Worm (Caenorhabditis elegans): ENCODE measurements around the gene mlt-11.

DNA sequence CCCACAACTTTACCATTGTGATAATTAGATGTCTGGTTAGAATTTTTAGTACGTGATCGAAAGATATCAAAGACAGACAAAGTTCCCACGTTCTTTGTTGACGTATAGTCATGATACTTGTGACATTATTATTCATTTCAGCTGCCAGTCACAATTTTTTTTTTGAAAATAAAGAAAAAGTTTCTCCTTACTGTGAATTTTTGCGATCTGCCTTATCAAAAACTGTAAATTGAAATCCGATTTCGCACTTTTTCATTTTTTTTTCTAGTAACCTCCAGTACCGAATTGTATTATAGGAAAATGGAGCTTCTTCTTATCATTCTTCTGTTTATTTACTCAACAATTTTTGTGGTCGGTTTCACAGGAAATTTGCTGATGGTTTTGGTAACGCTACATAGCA, 14.1 kb downstream of the mlt-11 start, which contains the start of gene srsx-35:
- TF ChIP-seq ztf-4 (tag; optimal IDR thresholded peaks at IDR 0.05) (no peak), C34F6.9 (tag; optimal IDR thresholded peaks at IDR 0.05) (no peak), nhr-12 (tag; optimal IDR thresholded peaks at IDR 0.05) (no peak), nhr-11 (tag; optimal IDR thresholded peaks at IDR 0.05) (no peak), aly-2 (tag; optimal IDR thresholded peaks at IDR 0.05) (no peak), nhr-23 (tag; optimal IDR thresholded peaks at IDR 0.05) (no peak)

Data from whole organism, L2 larva.